Fruit fly (Drosophila melanogaster) whole organism, embryonic: Measurements from ENCODE around the gene gw.

Experiments
- Ada2b ChIP-seq: fragments of 200-800 bp; sonication (Bioruptor generic); IDR thresholded peaks from 2 replicates; pipeline ENCODE4 v1.3.6; 2022; ENCODE audit warnings: missing biosample characterization, missing genetic modification characterization
- B-H2 ChIP-seq: fragments of 200-800 bp; sonication (Bioruptor generic); optimal IDR thresholded peaks from 2 replicates; lab custom pipeline; 2018; ENCODE audit warnings: missing biosample characterization, mild to moderate bottlenecking, missing genetic modification characterization
- CG10209 ChIP-seq: fragments of 200-800 bp; sonication (Bioruptor generic); optimal IDR thresholded peaks from 3 replicates; lab custom pipeline; 2017; ENCODE audit warnings: missing biosample characterization, mild to moderate bottlenecking, missing genetic modification characterization, missing genetic modification reagents
- CG1024 ChIP-seq: fragments of 200-800 bp; sonication (Bioruptor generic); IDR thresholded peaks from 2 replicates; pipeline ENCODE4 v1.3.6; 2022; ENCODE audit warnings: missing biosample characterization, missing genetic modification characterization
- CG10431 ChIP-seq: fragments of 200-800 bp; sonication (Bioruptor generic); optimal IDR thresholded peaks from 3 replicates; lab custom pipeline; 2018; ENCODE audit warnings: missing biosample characterization, mild to moderate bottlenecking, missing genetic modification characterization
- CG11723 ChIP-seq: fragments of 200-800 bp; sonication (Bioruptor generic); optimal IDR thresholded peaks from 2 replicates; lab custom pipeline; 2017; ENCODE audit warnings: missing biosample characterization, mild to moderate bottlenecking, missing genetic modification characterization
- CG12299 ChIP-seq: fragments of 200-800 bp; sonication (Bioruptor generic); optimal IDR thresholded peaks from 2 replicates; lab custom pipeline; 2018; ENCODE audit warnings: missing biosample characterization, mild to moderate bottlenecking, missing genetic modification characterization
- CG12391 ChIP-seq: fragments of 200-800 bp; sonication (Bioruptor generic); optimal IDR thresholded peaks from 3 replicates; lab custom pipeline; 2018; ENCODE audit warnings: missing biosample characterization, mild to moderate bottlenecking, missing genetic modification characterization, moderate library complexity
- CG13894 ChIP-seq: fragments of 200-800 bp; sonication (Bioruptor generic); optimal IDR thresholded peaks from 3 replicates; lab custom pipeline; 2018; ENCODE audit warnings: missing biosample characterization, mild to moderate bottlenecking, missing genetic modification characterization, moderate library complexity
- CG15601 ChIP-seq: fragments of 200-800 bp; sonication (Bioruptor generic); optimal IDR thresholded peaks from 3 replicates; lab custom pipeline; 2019; ENCODE audit warnings: missing biosample characterization, mild to moderate bottlenecking, missing genetic modification characterization, moderate library complexity
- CG1603 ChIP-seq: fragments of 200-800 bp; sonication (Bioruptor generic); optimal IDR thresholded peaks from 2 replicates; lab custom pipeline; 2019; ENCODE audit warnings: missing biosample characterization, mild to moderate bottlenecking, missing genetic modification characterization, moderate library complexity
- CG17328 ChIP-seq: fragments of 200-800 bp; sonication (Bioruptor generic); IDR thresholded peaks from 2 replicates; pipeline ENCODE4 v1.3.6; 2022; ENCODE audit warnings: missing biosample characterization, missing genetic modification characterization
- CG17568 ChIP-seq: fragments of 200-800 bp; sonication (Bioruptor generic); optimal IDR thresholded peaks from 2 replicates; lab custom pipeline; 2018; ENCODE audit warnings: missing biosample characterization, mild to moderate bottlenecking, missing genetic modification characterization, moderate library complexity
- CG17802 ChIP-seq: fragments of 200-800 bp; sonication (Bioruptor generic); optimal IDR thresholded peaks from 2 replicates; lab custom pipeline; 2018; ENCODE audit warnings: missing biosample characterization, mild to moderate bottlenecking, missing genetic modification characterization, moderate library complexity
- CG17829 ChIP-seq: fragments of 200-800 bp; optimal IDR thresholded peaks from 2 replicates; lab custom pipeline; 2019; ENCODE audit warnings: missing biosample characterization, mild to moderate bottlenecking, missing genetic modification characterization, moderate library complexity
- CG17912 ChIP-seq: fragments of 200-800 bp; sonication (Bioruptor generic); optimal IDR thresholded peaks from 2 replicates; lab custom pipeline; 2018; ENCODE audit warnings: missing biosample characterization, mild to moderate bottlenecking, missing genetic modification characterization
- CG2116 ChIP-seq: fragments of 200-800 bp; sonication (Bioruptor generic); optimal IDR thresholded peaks from 3 replicates; lab custom pipeline; 2018; ENCODE audit warnings: missing biosample characterization, mild to moderate bottlenecking, missing genetic modification characterization
- CG2199 ChIP-seq: fragments of 200-800 bp; sonication (Bioruptor generic); IDR thresholded peaks from 3 replicates; pipeline ENCODE4 v1.3.6; 2022; ENCODE audit warnings: missing biosample characterization, missing genetic modification characterization
- CG31224 ChIP-seq: fragments of 200-800 bp; sonication (Bioruptor generic); IDR thresholded peaks from 2 replicates; pipeline ENCODE4 v1.3.6; 2022; ENCODE audit warnings: missing biosample characterization, missing genetic modification characterization
- CG7372 ChIP-seq: fragments of 200-800 bp; sonication (Bioruptor generic); IDR thresholded peaks from 2 replicates; pipeline ENCODE4 v1.3.6; 2022; ENCODE audit warnings: missing biosample characterization, missing genetic modification characterization
- CG7839 ChIP-seq: fragments of 200-800 bp; sonication (Bioruptor generic); optimal IDR thresholded peaks from 3 replicates; lab custom pipeline; 2018; ENCODE audit warnings: missing biosample characterization, mild to moderate bottlenecking, missing genetic modification characterization, moderate library complexity
- CG8290 ChIP-seq, 3 experiments: fragments of 200-800 bp; sonication (Bioruptor generic); optimal IDR thresholded peaks; 2 replicates each; lab custom pipeline; 2016 to 2019; ENCODE audit warnings: missing biosample characterization in 3 of 3, missing genetic modification characterization in 3 of 3, mild to moderate bottlenecking in 2 of 3, moderate library complexity in 1 of 3
- CG8388 ChIP-seq: fragments of 200-800 bp; sonication (Bioruptor generic); optimal IDR thresholded peaks from 2 replicates; lab custom pipeline; 2019; ENCODE audit warnings: missing biosample characterization, mild to moderate bottlenecking, missing genetic modification characterization, moderate library complexity
- CG8924 ChIP-seq: fragments of 200-800 bp; optimal IDR thresholded peaks from 3 replicates; lab custom pipeline; 2019; ENCODE audit warnings: missing biosample characterization, mild to moderate bottlenecking, missing genetic modification characterization, moderate library complexity
- D19A ChIP-seq: fragments of 200-800 bp; optimal IDR thresholded peaks from 3 replicates; lab custom pipeline; 2019; ENCODE audit warnings: missing biosample characterization, mild to moderate bottlenecking, missing genetic modification characterization, moderate library complexity
- D19B ChIP-seq: fragments of 200-800 bp; sonication (Bioruptor generic); optimal IDR thresholded peaks from 2 replicates; lab custom pipeline; 2017; ENCODE audit warnings: missing biosample characterization, mild to moderate bottlenecking, missing genetic modification characterization
- Dfd ChIP-seq, 2 experiments: fragments of >200 bp; optimal IDR thresholded peaks; 2 replicates each; lab custom pipeline; 2017; ENCODE audit warnings: missing biosample characterization in 2 of 2, missing genetic modification characterization in 2 of 2
- Dip3 ChIP-seq: fragments of 200-800 bp; sonication (Bioruptor generic); optimal IDR thresholded peaks from 3 replicates; lab custom pipeline; 2016; ENCODE audit warnings: missing biosample characterization, missing genetic modification characterization
- Hr78 ChIP-seq, 2 experiments: fragments of 200-800 bp in 1 of 2; fragments of >200 bp in 1 of 2; sonication (Bioruptor generic) in 1 of 2; optimal IDR thresholded peaks; 2 replicates each; lab custom pipeline; 2017 to 2019; ENCODE audit warnings: missing biosample characterization in 2 of 2, missing genetic modification characterization in 2 of 2, mild to moderate bottlenecking in 1 of 2, moderate library complexity in 1 of 2
- MESR4 ChIP-seq: fragments of 200-800 bp; sonication (Bioruptor generic); optimal IDR thresholded peaks from 2 replicates; lab custom pipeline; 2018; ENCODE audit warnings: missing biosample characterization, mild to moderate bottlenecking, missing genetic modification characterization, moderate library complexity
- PHDP ChIP-seq: fragments of 200-800 bp; sonication (Bioruptor generic); optimal IDR thresholded peaks from 3 replicates; lab custom pipeline; 2018; ENCODE audit warnings: missing biosample characterization, mild to moderate bottlenecking, missing genetic modification characterization, moderate library complexity
- Sox102F ChIP-seq: fragments of 200-800 bp; sonication (Bioruptor generic); optimal IDR thresholded peaks from 2 replicates; lab custom pipeline; 2018; ENCODE audit warnings: missing biosample characterization, mild to moderate bottlenecking, missing genetic modification characterization, moderate library complexity
- YL-1 ChIP-seq: fragments of 200-800 bp; sonication (Bioruptor generic); optimal IDR thresholded peaks from 3 replicates; lab custom pipeline; 2017; ENCODE audit warnings: missing biosample characterization, mild to moderate bottlenecking, missing genetic modification characterization
- bsh ChIP-seq, 2 experiments: fragments of 200-800 bp; sonication (Bioruptor generic); optimal IDR thresholded peaks; 2 replicates each; lab custom pipeline; 2017 to 2018; ENCODE audit warnings: mild to moderate bottlenecking in 2 of 2, missing biosample characterization in 2 of 2, missing genetic modification characterization in 2 of 2, moderate library complexity in 1 of 2
- dpn ChIP-seq, 2 experiments: fragments of 200-800 bp; sonication (Bioruptor generic); optimal IDR thresholded peaks; 3 replicates each; lab custom pipeline; 2016; ENCODE audit warnings: missing biosample characterization in 2 of 2, missing genetic modification characterization in 2 of 2
- dysf ChIP-seq: fragments of 200-800 bp; sonication (Bioruptor generic); IDR thresholded peaks from 3 replicates; pipeline ENCODE4 v1.3.6; 2022; ENCODE audit warnings: missing biosample characterization, missing genetic modification characterization
- exex ChIP-seq: fragments of 200-800 bp; sonication (Bioruptor generic); optimal IDR thresholded peaks from 4 replicates; lab custom pipeline; 2018; ENCODE audit warnings: missing biosample characterization, mild to moderate bottlenecking, missing genetic modification characterization, moderate library complexity
- fd102C ChIP-seq: fragments of 200-800 bp; sonication (Bioruptor generic); optimal IDR thresholded peaks from 2 replicates; lab custom pipeline; 2018; ENCODE audit warnings: missing biosample characterization, mild to moderate bottlenecking, missing genetic modification characterization, moderate library complexity
- fd3F ChIP-seq: fragments of 200-800 bp; sonication (Bioruptor generic); optimal IDR thresholded peaks from 2 replicates; lab custom pipeline; 2018; ENCODE audit warnings: missing biosample characterization, mild to moderate bottlenecking, missing genetic modification characterization, moderate library complexity
- gem ChIP-seq: fragments of 200-800 bp; sonication (Bioruptor generic); optimal IDR thresholded peaks from 2 replicates; lab custom pipeline; 2019; ENCODE audit warnings: missing biosample characterization, mild to moderate bottlenecking, missing genetic modification characterization, moderate library complexity
- h ChIP-seq: fragments of >200 bp; optimal IDR thresholded peaks from 2 replicates; lab custom pipeline; 2017
- her ChIP-seq: fragments of 200-800 bp; sonication (Bioruptor generic); optimal IDR thresholded peaks from 2 replicates; lab custom pipeline; 2016; ENCODE audit warnings: missing biosample characterization, missing genetic modification characterization
- hkb ChIP-seq, 2 experiments: fragments of 200-800 bp in 1 of 2; fragments of >200 bp in 1 of 2; sonication (Bioruptor generic) in 1 of 2; IDR thresholded peaks in 1 of 2; optimal IDR thresholded peaks in 1 of 2; 2 replicates each; pipeline versions ENCODE4 v1.3.6 to Lab custom; 2017 to 2022; ENCODE audit warnings: missing biosample characterization in 1 of 2, missing genetic modification characterization in 1 of 2
- lilli ChIP-seq: fragments of 200-800 bp; sonication (Bioruptor generic); optimal IDR thresholded peaks from 3 replicates; lab custom pipeline; 2016; ENCODE audit warnings: missing biosample characterization, missing genetic modification characterization
- onecut ChIP-seq: fragments of 200-800 bp; sonication (Bioruptor generic); IDR thresholded peaks from 2 replicates; pipeline ENCODE4 v1.3.6; 2022; ENCODE audit warnings: missing biosample characterization, missing genetic modification characterization
- org-1 ChIP-seq: fragments of 200-800 bp; sonication (Bioruptor generic); optimal IDR thresholded peaks from 2 replicates; lab custom pipeline; 2017; ENCODE audit warnings: missing biosample characterization, missing genetic modification characterization
- row ChIP-seq: fragments of 200-800 bp; sonication (Bioruptor generic); IDR thresholded peaks from 3 replicates; pipeline ENCODE4 v1.3.6; 2022; ENCODE audit warnings: missing biosample characterization, missing genetic modification characterization
- usp ChIP-seq: fragments of >200 bp; optimal IDR thresholded peaks from 2 replicates; lab custom pipeline; 2017; ENCODE audit warnings: missing biosample characterization, missing genetic modification characterization
- zfh1 ChIP-seq: fragments of 200-800 bp; sonication (Bioruptor generic); IDR thresholded peaks from 3 replicates; pipeline ENCODE4 v1.3.6; 2022; ENCODE audit warnings: missing biosample characterization, missing genetic modification characterization

Gene gw

dm6 chr4:695845-696244, 35.4 kb upstream of the gw start, which contains the start of gene myo (continued):
- no peak for TF ChIP-seq CG7839 (tag; lab: Kevin White, UChicago)
- TF ChIP-seq CG2199 (GFP tag; lab: Robert Waterston, UW): peak; percentile 95
- TF ChIP-seq Dip3: no peak
- TF ChIP-seq PHDP: peak; percentile 0
- TF ChIP-seq CG12299 (tag; lab: Kevin White, UChicago): peak; percentile 38
- TF ChIP-seq exex (tag; lab: Kevin White, UChicago): no peak
- no peak for TF ChIP-seq Ada2b (GFP tag; lab: Robert Waterston, UW)
- TF ChIP-seq Hr78 (GFP tag; optimal IDR thresholded peaks at IDR 0.05; lab: Kevin White, UChicago): no peak
- peak; percentile 7 for TF ChIP-seq lilli (GFP tag; lab: Kevin White, UChicago)
- peak; percentile 49 for TF ChIP-seq CG15601 (tag; lab: Kevin White, UChicago)
- TF ChIP-seq org-1 (GFP tag; lab: Kevin White, UChicago): no peak
- TF ChIP-seq D19B: no peak
- TF ChIP-seq hkb (optimal IDR thresholded peaks at IDR 0.05; lab: Kevin White, UChicago): no peak
- TF ChIP-seq hkb (GFP tag; IDR thresholded peaks at IDR 0.05; lab: Robert Waterston, UW): peak; percentile 43; the same call in 1 of the 2 replicates
- TF ChIP-seq usp (GFP tag; lab: Kevin White, UChicago): no peak
- TF ChIP-seq CG17568 (GFP tag; lab: Kevin White, UChicago): no peak
- no peak for TF ChIP-seq CG17829 (tag; lab: Kevin White, UChicago)
- no peak for TF ChIP-seq CG8290 (GFP tag; optimal IDR thresholded peaks at IDR 0.05; lab: Kevin White, UChicago)
- peak in 1 of 2 experiments; percentile 13 for TF ChIP-seq CG8290 (tag; optimal IDR thresholded peaks at IDR 0.05; lab: Kevin White, UChicago)
- peak; percentile 2 for TF ChIP-seq YL-1 (GFP tag; lab: Kevin White, UChicago)
- no peak for TF ChIP-seq h (lab: Kevin White, UChicago)
- peak; percentile 75 for TF ChIP-seq CG11723 (GFP tag; lab: Kevin White, UChicago)
- no peak for TF ChIP-seq CG31224
- peak; percentile 32; the same call in 1 of the 3 replicates for TF ChIP-seq row (GFP tag; lab: Robert Waterston, UW)
- TF ChIP-seq CG10431 (GFP tag; lab: Kevin White, UChicago): peak; percentile 0
- no peak for TF ChIP-seq CG12391 (tag; lab: Kevin White, UChicago)
- TF ChIP-seq fd102C (GFP tag; lab: Kevin White, UChicago): no peak
- TF ChIP-seq B-H2 (GFP tag; lab: Kevin White, UChicago): peak; percentile 28
- TF ChIP-seq CG8924 (tag; lab: Kevin White, UChicago): no peak
- TF ChIP-seq dpn (GFP tag; optimal IDR thresholded peaks at IDR 0.05; lab: Kevin White, UChicago): no peak
- 0 out of 2 replicates have a peak, but pooled peaks have one; percentile 9 for TF ChIP-seq CG1024 (GFP tag; lab: Robert Waterston, UW)
- no peak for TF ChIP-seq CG10209 (GFP tag; lab: Kevin White, UChicago)
- no peak for TF ChIP-seq CG17328 (GFP tag; lab: Robert Waterston, UW)
- TF ChIP-seq bsh (GFP tag; optimal IDR thresholded peaks at IDR 0.05; lab: Kevin White, UChicago): peak in 1 of 2 experiments; percentile 31
- TF ChIP-seq CG2116 (GFP tag; lab: Kevin White, UChicago): no peak
- no peak for TF ChIP-seq dysf (GFP tag; lab: Robert Waterston, UW)
- TF ChIP-seq CG17912 (GFP tag; lab: Kevin White, UChicago): no peak
- TF ChIP-seq CG17802 (tag; lab: Kevin White, UChicago): peak; percentile 66
- peak; percentile 10; the same call in 1 of the 2 replicates for TF ChIP-seq onecut
- TF ChIP-seq fd3F (GFP tag; lab: Kevin White, UChicago): no peak
- no peak for TF ChIP-seq Sox102F (GFP tag; lab: Kevin White, UChicago)
- peak; percentile 46 for TF ChIP-seq CG13894 (tag; lab: Kevin White, UChicago)
- peak; percentile 34 for TF ChIP-seq CG1603 (tag; lab: Kevin White, UChicago)
- peak; percentile 19 for TF ChIP-seq D19A
- TF ChIP-seq Dfd (GFP tag; optimal IDR thresholded peaks at IDR 0.05; lab: Kevin White, UChicago): no peak
- TF ChIP-seq MESR4 (GFP tag; lab: Kevin White, UChicago): peak; percentile 11
- no peak for TF ChIP-seq her (GFP tag; lab: Kevin White, UChicago)
- no peak for TF ChIP-seq CG8388
- TF ChIP-seq gem (tag; lab: Kevin White, UChicago): peak; percentile 14
- TF ChIP-seq zfh1 (GFP tag; lab: Robert Waterston, UW): no peak
- no peak for TF ChIP-seq CG7372 (GFP tag; lab: Robert Waterston, UW)
